Fruit fly (Drosophila melanogaster): ENCODE measurements around the gene CG14050.

Gene CG14050

dm6 chrX:2306760-2307159 is 19.3 kb downstream of the CG14050 start:
- no peak for TF ChIP-seq CG7045 (GFP tag; optimal IDR thresholded peaks at IDR 0.05)
- no peak for TF ChIP-seq CG33017 (tag; optimal IDR thresholded peaks at IDR 0.05)
- TF ChIP-seq cnc (optimal IDR thresholded peaks at IDR 0.05) = no peak
- no peak for TF ChIP-seq cic (GFP tag; optimal IDR thresholded peaks at IDR 0.05)
- TF ChIP-seq bab1 (GFP tag; optimal IDR thresholded peaks at IDR 0.05) = no peak
- no peak for TF ChIP-seq ovo (GFP tag; optimal IDR thresholded peaks at IDR 0.05)
- TF ChIP-seq Crg-1 (GFP tag; optimal IDR thresholded peaks at IDR 0.05) = no peak
- TF ChIP-seq Clk (GFP tag; optimal IDR thresholded peaks at IDR 0.05) = no peak
- no peak for TF ChIP-seq pad (GFP tag; optimal IDR thresholded peaks at IDR 0.05)
- TF ChIP-seq CG14711 (tag; optimal IDR thresholded peaks at IDR 0.05) = no peak
- no peak for TF ChIP-seq CG1620 (GFP tag; optimal IDR thresholded peaks at IDR 0.05)
- no peak for TF ChIP-seq Mnt (GFP tag; optimal IDR thresholded peaks at IDR 0.05)
- TF ChIP-seq kay (GFP tag; ENCODE audit: borderline replicate concordance) = no peak
- TF ChIP-seq CG12768 (GFP tag; optimal IDR thresholded peaks at IDR 0.05) = no peak

DNA sequence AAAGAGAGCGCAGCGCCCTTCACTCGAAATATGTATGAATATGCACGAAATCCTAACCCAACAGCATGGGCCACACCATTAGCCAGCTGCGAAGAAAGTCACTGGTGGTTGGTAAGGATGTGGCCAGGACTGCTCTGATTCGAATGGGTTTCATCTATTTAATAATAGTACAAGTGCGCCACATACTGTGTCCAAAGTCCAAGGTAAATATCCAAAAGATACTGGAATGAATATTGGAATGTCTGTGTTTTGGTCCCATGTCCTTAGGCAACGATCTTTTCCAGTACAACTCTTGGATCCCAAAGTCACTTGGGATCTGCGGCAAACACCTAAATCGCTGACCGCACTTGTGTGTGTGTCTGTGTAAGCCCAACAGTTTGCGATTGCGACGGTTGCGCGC is 19.7 kb downstream of the CG14050 start:
- TF ChIP-seq CG11617 (GFP tag; optimal IDR thresholded peaks at IDR 0.05) (peak; percentile 50), CG7045 (GFP tag; optimal IDR thresholded peaks at IDR 0.05) (peak; percentile 54), ovo (GFP tag; optimal IDR thresholded peaks at IDR 0.05) (no peak), CG14711 (tag; optimal IDR thresholded peaks at IDR 0.05) (no peak), Hr96 (GFP tag; optimal IDR thresholded peaks at IDR 0.05) (no peak), kay (GFP tag; ENCODE audit: borderline replicate concordance) (no peak), CG7101 (tag; optimal IDR thresholded peaks at IDR 0.05) (peak; percentile 55), Crg-1 (GFP tag; optimal IDR thresholded peaks at IDR 0.05) (no peak), pad (GFP tag; optimal IDR thresholded peaks at IDR 0.05) (peak; percentile 51), tj (GFP tag; optimal IDR thresholded peaks at IDR 0.05) (peak; percentile 73), CG33017 (tag; optimal IDR thresholded peaks at IDR 0.05) (no peak), cic (GFP tag; optimal IDR thresholded peaks at IDR 0.05) (no peak), CG1620 (GFP tag; optimal IDR thresholded peaks at IDR 0.05) (no peak), CG5204 (GFP tag; optimal IDR thresholded peaks at IDR 0.05) (no peak), CG12768 (GFP tag; optimal IDR thresholded peaks at IDR 0.05) (peak; percentile 31), Clk (GFP tag; optimal IDR thresholded peaks at IDR 0.05) (no peak), cnc (optimal IDR thresholded peaks at IDR 0.05) (no peak), bab1 (GFP tag; optimal IDR thresholded peaks at IDR 0.05) (peak; percentile 56), toe (GFP tag; optimal IDR thresholded peaks at IDR 0.05) (no peak), Mnt (GFP tag; optimal IDR thresholded peaks at IDR 0.05) (peak; percentile 3)

DNA sequence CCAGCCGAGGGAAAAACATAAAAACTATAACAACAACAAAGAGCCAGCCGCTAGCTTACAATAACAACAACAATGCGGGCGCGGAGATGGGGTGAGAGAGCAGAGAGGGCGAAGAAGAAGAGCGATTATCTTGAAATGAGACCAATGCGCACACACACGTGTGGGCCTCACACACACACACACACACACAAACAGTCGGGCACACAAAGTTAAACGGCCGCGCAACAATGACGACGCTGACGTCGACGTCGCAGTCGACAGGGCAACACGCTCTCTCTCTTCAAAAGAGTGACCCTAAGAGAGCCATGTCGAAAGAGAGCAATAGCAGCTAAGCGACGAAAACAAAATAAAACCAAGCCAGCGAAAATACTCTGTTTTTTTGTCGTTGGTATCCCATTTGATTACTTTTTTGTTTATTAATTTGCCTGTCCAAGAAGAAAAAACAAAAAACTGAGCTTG is 20.1 kb downstream of the CG14050 start:
- TF ChIP-seq kay (GFP tag; ENCODE audit: borderline replicate concordance) (no peak), Clk (GFP tag; optimal IDR thresholded peaks at IDR 0.05) (no peak), cic (GFP tag; optimal IDR thresholded peaks at IDR 0.05) (peak; percentile 23), ovo (GFP tag; optimal IDR thresholded peaks at IDR 0.05) (no peak), pad (GFP tag; optimal IDR thresholded peaks at IDR 0.05) (peak; percentile 24), tj (GFP tag; optimal IDR thresholded peaks at IDR 0.05) (no peak), CG5204 (GFP tag; optimal IDR thresholded peaks at IDR 0.05) (no peak), Mnt (GFP tag; optimal IDR thresholded peaks at IDR 0.05) (peak; percentile 59)

- TF ChIP-seq ovo (GFP tag; optimal IDR thresholded peaks at IDR 0.05) = no peak
- TF ChIP-seq CG14711 (tag; optimal IDR thresholded peaks at IDR 0.05) = no peak
- no peak for TF ChIP-seq toe (GFP tag; optimal IDR thresholded peaks at IDR 0.05)
- TF ChIP-seq CG5204 (GFP tag; optimal IDR thresholded peaks at IDR 0.05) = no peak
- TF ChIP-seq CG1620 (GFP tag; optimal IDR thresholded peaks at IDR 0.05) = no peak
- TF ChIP-seq kay (GFP tag; ENCODE audit: borderline replicate concordance) = no peak
- TF ChIP-seq CG33017 (tag; optimal IDR thresholded peaks at IDR 0.05) = no peak
- TF ChIP-seq CG7101 (tag; optimal IDR thresholded peaks at IDR 0.05) = no peak
- no peak for TF ChIP-seq Hr96 (GFP tag; optimal IDR thresholded peaks at IDR 0.05)
Observed at dm6 chrX:2305281-2305680, 20.7 kb downstream of the CG14050 start.

DNA sequence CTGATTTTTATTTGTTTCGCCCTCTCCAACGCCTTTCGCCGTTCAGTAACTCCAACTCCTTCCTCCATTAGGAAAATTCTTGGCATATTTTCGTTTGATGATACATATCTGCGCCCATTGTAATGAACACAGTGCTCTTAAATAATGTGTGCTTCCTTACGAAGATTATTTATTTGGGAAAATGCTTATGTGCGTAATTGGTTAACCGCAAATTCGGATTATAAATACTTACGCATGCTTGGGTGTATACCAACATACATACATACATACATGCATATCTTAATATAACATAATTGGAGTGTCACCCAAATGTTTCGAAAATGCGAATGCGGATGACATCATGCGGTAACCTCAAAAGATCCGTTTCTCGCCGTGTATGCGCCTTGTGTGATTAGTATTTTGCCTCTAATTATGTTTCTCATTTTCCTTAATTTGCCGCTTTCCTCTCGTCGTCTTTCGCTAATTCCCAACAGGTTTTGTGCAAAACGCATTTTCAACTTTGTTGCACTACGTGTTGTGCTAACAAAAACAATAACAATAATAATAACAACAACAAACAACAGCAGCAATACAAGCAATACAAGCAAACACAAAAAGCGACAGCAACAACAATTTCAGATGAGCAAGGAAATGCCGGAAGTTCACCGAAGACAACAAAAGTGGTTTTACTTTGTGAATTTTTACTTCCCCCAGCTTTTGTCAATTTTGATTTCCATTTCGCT is 21.3 kb downstream of the CG14050 start:
- TF ChIP-seq cic (GFP tag; optimal IDR thresholded peaks at IDR 0.05) (no peak), tj (GFP tag; optimal IDR thresholded peaks at IDR 0.05) (no peak), ovo (GFP tag; optimal IDR thresholded peaks at IDR 0.05) (no peak), Mnt (GFP tag; optimal IDR thresholded peaks at IDR 0.05) (no peak), bab1 (GFP tag; optimal IDR thresholded peaks at IDR 0.05) (no peak), toe (GFP tag; optimal IDR thresholded peaks at IDR 0.05) (no peak), Clk (GFP tag; optimal IDR thresholded peaks at IDR 0.05) (no peak), CG11617 (GFP tag; optimal IDR thresholded peaks at IDR 0.05) (no peak), Hr96 (GFP tag; optimal IDR thresholded peaks at IDR 0.05) (no peak), cnc (optimal IDR thresholded peaks at IDR 0.05) (no peak), CG12768 (GFP tag; optimal IDR thresholded peaks at IDR 0.05) (no peak), CG5204 (GFP tag; optimal IDR thresholded peaks at IDR 0.05) (no peak), pad (GFP tag; optimal IDR thresholded peaks at IDR 0.05) (no peak)

- TF ChIP-seq bab1 (GFP tag; optimal IDR thresholded peaks at IDR 0.05) (peak; percentile 89), cic (GFP tag; optimal IDR thresholded peaks at IDR 0.05) (peak; percentile 75), cnc (optimal IDR thresholded peaks at IDR 0.05) (no peak), CG33017 (tag; optimal IDR thresholded peaks at IDR 0.05) (peak; percentile 80), CG7101 (tag; optimal IDR thresholded peaks at IDR 0.05) (peak; percentile 86), Clk (GFP tag; optimal IDR thresholded peaks at IDR 0.05) (peak; percentile 18), toe (GFP tag; optimal IDR thresholded peaks at IDR 0.05) (peak; percentile 21), CG11617 (GFP tag; optimal IDR thresholded peaks at IDR 0.05) (peak; percentile 85), Crg-1 (GFP tag; optimal IDR thresholded peaks at IDR 0.05) (peak; percentile 22), CG12768 (GFP tag; optimal IDR thresholded peaks at IDR 0.05) (peak; percentile 66), ovo (GFP tag; optimal IDR thresholded peaks at IDR 0.05) (peak; percentile 43), CG5204 (GFP tag; optimal IDR thresholded peaks at IDR 0.05) (peak; percentile 71), CG1620 (GFP tag; optimal IDR thresholded peaks at IDR 0.05) (peak; percentile 37), Hr96 (GFP tag; optimal IDR thresholded peaks at IDR 0.05) (peak; percentile 91), CG7045 (GFP tag; optimal IDR thresholded peaks at IDR 0.05) (peak; percentile 48), Mnt (GFP tag; optimal IDR thresholded peaks at IDR 0.05) (peak; percentile 97), tj (GFP tag; optimal IDR thresholded peaks at IDR 0.05) (peak; percentile 70), pad (GFP tag; optimal IDR thresholded peaks at IDR 0.05) (peak; percentile 96), kay (GFP tag; ENCODE audit: borderline replicate concordance) (no peak), CG14711 (tag; optimal IDR thresholded peaks at IDR 0.05) (peak; percentile 76)
Observed at dm6 chrX:2303771-2304513, 22.1 kb downstream of the CG14050 start.
